Fruit fly (Drosophila melanogaster): ENCODE data around the gene Polr2C.

DNA sequence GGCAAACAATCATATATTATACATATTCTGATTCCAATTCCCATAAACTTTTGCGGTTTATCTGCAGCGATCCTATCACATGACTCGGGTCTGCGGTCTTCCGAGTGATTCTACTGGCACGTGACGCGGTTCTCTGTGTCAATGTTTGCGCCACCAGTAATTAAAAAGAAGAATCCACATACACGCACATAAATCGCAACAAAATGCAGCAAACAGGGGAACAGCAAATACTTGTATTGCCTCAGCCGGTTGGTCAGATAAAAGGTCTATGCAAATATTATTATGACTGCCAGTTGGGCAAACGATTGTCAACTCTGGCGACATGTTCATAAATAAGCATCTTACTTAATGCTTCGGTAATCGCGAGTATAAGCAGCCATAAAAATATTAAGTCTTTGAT, 25.2 kb upstream of the Polr2C start:
- TF ChIP-seq Xbp1 (GFP tag; optimal IDR thresholded peaks at IDR 0.05) (no peak), D (optimal IDR thresholded peaks at IDR 0.05) (no peak), D (GFP tag; optimal IDR thresholded peaks at IDR 0.05) (no peak), lbe (GFP tag; optimal IDR thresholded peaks at IDR 0.05) (no peak), CG2120 (GFP tag; optimal IDR thresholded peaks at IDR 0.05) (no peak), E2f2 (GFP tag; IDR thresholded peaks at IDR 0.05) (no peak), Lhr (GFP tag; optimal IDR thresholded peaks at IDR 0.05) (no peak), CG2678 (tag; optimal IDR thresholded peaks at IDR 0.05) (no peak), mam (GFP tag; optimal IDR thresholded peaks at IDR 0.05) (no peak)

Data from whole organism, embryonic.